Worm (Caenorhabditis elegans) whole organism, young adult: ENCODE results near the gene B0547.2.

Experiments
- B0336.3 ChIP-seq: fragments of 200-800 bp; sonication (Bioruptor generic); IDR thresholded peaks from 2 replicates; pipeline ENCODE4 v1.3.6; 2022; ENCODE audit warnings: missing genetic modification characterization, missing compliant biosample characterization
- C06A6.2 ChIP-seq: fragments of 200-800 bp; sonication (Bioruptor generic); conservative IDR thresholded peaks from 2 replicates; pipeline ENCODE4 v1.3.6; 2022; ENCODE audit warnings: missing genetic modification characterization, missing compliant biosample characterization
- F10E7.11 ChIP-seq: sonication (generic microtip); optimal IDR thresholded peaks from 2 replicates; lab custom pipeline; 2017; ENCODE audit warnings: mild to moderate bottlenecking, missing genetic modification characterization, moderate library complexity, missing compliant biosample characterization
- F23B12.7 ChIP-seq: sonication (generic microtip); optimal IDR thresholded peaks from 2 replicates; lab custom pipeline; 2017; ENCODE audit warnings: missing genetic modification characterization, mild to moderate bottlenecking, missing compliant biosample characterization, antibody characterized with exemption, moderate library complexity; ENCODE audit not compliant: insufficient read depth
- F37B4.10 ChIP-seq: fragments of 200-800 bp; sonication (Bioruptor generic); IDR thresholded peaks from 2 replicates; pipeline ENCODE4 v1.3.6; 2022; ENCODE audit warnings: missing genetic modification characterization, missing compliant biosample characterization
- F52B5.7 ChIP-seq: sonication (generic microtip); optimal IDR thresholded peaks from 2 replicates; lab custom pipeline; 2016; ENCODE audit warnings: mild to moderate bottlenecking, missing genetic modification characterization, missing compliant biosample characterization
- F55B11.4 ChIP-seq: sonication (generic microtip); optimal IDR thresholded peaks from 2 replicates; lab custom pipeline; 2016; ENCODE audit warnings: missing compliant biosample characterization, missing genetic modification characterization, borderline replicate concordance; ENCODE audit not compliant: insufficient read depth
- K11D2.4 ChIP-seq: fragments of 200-800 bp; sonication (Bioruptor generic); IDR thresholded peaks from 2 replicates; pipeline ENCODE4 v1.3.6; 2022; ENCODE audit warnings: missing genetic modification reagents, missing genetic modification characterization, missing compliant biosample characterization
- aptf-3 ChIP-seq: fragments of 200-800 bp; sonication (Bioruptor generic); IDR thresholded peaks from 2 replicates; pipeline ENCODE4 v1.3.6; 2022; ENCODE audit warnings: missing genetic modification characterization, missing compliant biosample characterization
- attf-6 ChIP-seq: fragments of 200-800 bp; sonication (Bioruptor generic); IDR thresholded peaks from 2 replicates; pipeline ENCODE4 v1.3.6; 2022; ENCODE audit warnings: missing genetic modification reagents, missing genetic modification characterization, missing compliant biosample characterization
- bed-2 ChIP-seq: fragments of 200-800 bp; sonication (Bioruptor generic); IDR thresholded peaks from 2 replicates; pipeline ENCODE4 v1.3.6; 2022; ENCODE audit warnings: missing genetic modification reagents, missing genetic modification characterization, missing compliant biosample characterization
- cebp-1 ChIP-seq, 2 experiments: fragments of 200-800 bp in 1 of 2; sonication (Bioruptor generic) in 1 of 2; sonication (generic microtip) in 1 of 2; IDR thresholded peaks in 1 of 2; optimal IDR thresholded peaks in 1 of 2; 2 replicates each; pipeline versions ENCODE4 v1.3.6 to Lab custom; 2017 to 2022; ENCODE audit warnings: missing compliant biosample characterization in 2 of 2, missing genetic modification characterization in 2 of 2, mild to moderate bottlenecking in 1 of 2, missing genetic modification reagents in 1 of 2, moderate library complexity in 1 of 2
- cebp-2 ChIP-seq: fragments of 200-800 bp; sonication (Bioruptor generic); IDR thresholded peaks from 2 replicates; pipeline ENCODE4 v1.3.6; 2022; ENCODE audit warnings: missing genetic modification characterization, missing compliant biosample characterization
- ceh-79 ChIP-seq: sonication (generic microtip); optimal IDR thresholded peaks from 2 replicates; lab custom pipeline; 2017; ENCODE audit warnings: mild to moderate bottlenecking, missing genetic modification characterization, missing compliant biosample characterization
- dpff-1 ChIP-seq: sonication (generic microtip); optimal IDR thresholded peaks from 2 replicates; lab custom pipeline; 2017; ENCODE audit warnings: mild to moderate bottlenecking, missing genetic modification characterization, missing compliant biosample characterization
- dpl-1 ChIP-seq: fragments of 150-350 bp; optimal IDR thresholded peaks from 2 replicates; lab custom pipeline; 2014; ENCODE audit warnings: missing biosample characterization, missing genetic modification reagents, missing genetic modification characterization
- fkh-3 ChIP-seq: sonication (generic microtip); optimal IDR thresholded peaks from 2 replicates; lab custom pipeline; 2016; ENCODE audit warnings: mild to moderate bottlenecking, missing genetic modification characterization, missing compliant biosample characterization
- hlh-12 ChIP-seq: sonication (generic microtip); optimal IDR thresholded peaks from 2 replicates; lab custom pipeline; 2016; ENCODE audit warnings: missing genetic modification characterization, missing compliant biosample characterization
- hmg-1.2 ChIP-seq: fragments of 200-800 bp; sonication (Bioruptor generic); IDR thresholded peaks from 2 replicates; pipeline ENCODE4 v1.3.6; 2022; ENCODE audit warnings: missing genetic modification reagents, missing genetic modification characterization, missing compliant biosample characterization
- let-526 ChIP-seq: fragments of 200-800 bp; sonication (Bioruptor generic); IDR thresholded peaks from 2 replicates; pipeline ENCODE4 v1.3.6; 2022; ENCODE audit warnings: missing genetic modification reagents, missing genetic modification characterization, missing compliant biosample characterization
- lin-35 ChIP-seq, 3 experiments: fragments of 150-350 bp in 2 of 3; sonication (generic microtip) in 1 of 3; optimal IDR thresholded peaks; 2 replicates each; lab custom pipeline; 2014 to 2018; ENCODE audit warnings: missing biosample characterization in 3 of 3, missing genetic modification characterization in 3 of 3, missing genetic modification reagents in 3 of 3
- lir-1 ChIP-seq: fragments of 200-800 bp; sonication (Bioruptor generic); conservative IDR thresholded peaks from 2 replicates; pipeline ENCODE4 v1.3.6; 2022; ENCODE audit warnings: missing genetic modification reagents, missing genetic modification characterization, missing compliant biosample characterization
- lsy-27 ChIP-seq: sonication (generic microtip); optimal IDR thresholded peaks from 2 replicates; lab custom pipeline; 2017; ENCODE audit warnings: missing genetic modification characterization, mild to moderate bottlenecking, missing compliant biosample characterization, antibody characterized with exemption, missing genotype, borderline replicate concordance; ENCODE audit not compliant: insufficient read depth
- mxl-1 ChIP-seq: sonication (generic microtip); optimal IDR thresholded peaks from 2 replicates; lab custom pipeline; 2016; ENCODE audit warnings: missing genetic modification characterization, missing compliant biosample characterization
- nfyb-1 ChIP-seq: fragments of 200-800 bp; sonication (Bioruptor generic); IDR thresholded peaks from 2 replicates; pipeline ENCODE4 v1.3.6; 2022; ENCODE audit warnings: missing genetic modification reagents, missing genetic modification characterization, missing compliant biosample characterization
- nhr-80 ChIP-seq: sonication (generic microtip); optimal IDR thresholded peaks from 2 replicates; lab custom pipeline; 2016; ENCODE audit warnings: missing genetic modification characterization, missing compliant biosample characterization
- nhr-90 ChIP-seq: sonication (generic microtip); optimal IDR thresholded peaks from 2 replicates; lab custom pipeline; 2016; ENCODE audit warnings: missing genotype, mild to moderate bottlenecking, missing genetic modification characterization, missing compliant biosample characterization
- repo-1 ChIP-seq: sonication (generic microtip); optimal IDR thresholded peaks from 2 replicates; lab custom pipeline; 2017; ENCODE audit warnings: mild to moderate bottlenecking, missing genetic modification characterization, missing compliant biosample characterization
- sea-2 ChIP-seq: fragments of 200-800 bp; sonication (Bioruptor generic); IDR thresholded peaks from 2 replicates; pipeline ENCODE4 v1.3.6; 2022; ENCODE audit warnings: missing genetic modification characterization, missing compliant biosample characterization
- tbp1 ChIP-seq: fragments of 200-800 bp; sonication (Bioruptor generic); optimal IDR thresholded peaks from 2 replicates; lab custom pipeline; 2018; ENCODE audit warnings: mild to moderate bottlenecking, missing genetic modification characterization, missing compliant biosample characterization
- tbx-9 ChIP-seq: sonication (generic microtip); optimal IDR thresholded peaks from 2 replicates; lab custom pipeline; 2016; ENCODE audit warnings: borderline replicate concordance, missing genetic modification characterization, inconsistent platforms, missing compliant biosample characterization
- tlf-1 ChIP-seq: fragments of 200-800 bp; sonication (Bioruptor generic); optimal IDR thresholded peaks from 2 replicates; lab custom pipeline; 2018; ENCODE audit warnings: mild to moderate bottlenecking, missing genetic modification characterization, missing compliant biosample characterization
- ztf-26 ChIP-seq: sonication (generic microtip); optimal IDR thresholded peaks from 2 replicates; lab custom pipeline; 2017; ENCODE audit warnings: missing genetic modification characterization, missing compliant biosample characterization
- ztf-28 ChIP-seq: fragments of 200-800 bp; sonication (Bioruptor generic); IDR thresholded peaks from 2 replicates; pipeline ENCODE4 v1.3.6; 2022; ENCODE audit warnings: missing genetic modification reagents, missing genetic modification characterization, missing compliant biosample characterization
- ztf-6 ChIP-seq: fragments of 200-800 bp; sonication (Bioruptor generic); IDR thresholded peaks from 2 replicates; pipeline ENCODE4 v1.3.6; 2022; ENCODE audit warnings: missing genetic modification reagents, missing genetic modification characterization, missing compliant biosample characterization

Gene B0547.2

ce11 chrIV:5660239-5660638 lies 14.4 kb downstream of the B0547.2 start, which contains the start of gene skn-1 (continued):
- peak; percentile 52 for TF ChIP-seq repo-1
- no peak for TF ChIP-seq hlh-12 (tag; lab: Kevin White, UChicago)
- no peak for TF ChIP-seq dpl-1 (GFP tag; lab: Kevin White, UChicago)
- TF ChIP-seq sea-2 (GFP tag; lab: Robert Waterston, UW) = no peak
- no peak for TF ChIP-seq mxl-1 (tag; lab: Kevin White, UChicago)
- no peak for TF ChIP-seq cebp-2 (GFP tag; lab: Robert Waterston, UW)
- TF ChIP-seq F52B5.7 = no peak
- 0 out of 2 replicates have a peak, but pooled peaks have one; percentile 21 for TF ChIP-seq let-526 (GFP tag; lab: Robert Waterston, UW)
- peak; percentile 76; the same call in 1 of the 2 replicates for TF ChIP-seq nfyb-1 (GFP tag; lab: Robert Waterston, UW)
- TF ChIP-seq K11D2.4 (GFP tag; lab: Robert Waterston, UW) = no peak
- TF ChIP-seq ztf-6 (GFP tag; lab: Robert Waterston, UW) = no peak
- TF ChIP-seq nhr-80 = no peak
- TF ChIP-seq ztf-28 (GFP tag; lab: Robert Waterston, UW) = no peak
- TF ChIP-seq cebp-1 (GFP tag; IDR thresholded peaks at IDR 0.05; lab: Robert Waterston, UW) = 0 out of 2 replicates have a peak, but pooled peaks have one; percentile 20
- peak; percentile 13 for TF ChIP-seq cebp-1 (tag; optimal IDR thresholded peaks at IDR 0.05; lab: Kevin White, UChicago)
- no peak for TF ChIP-seq lin-35 (GFP tag; optimal IDR thresholded peaks at IDR 0.05; lab: Kevin White, UChicago)
- no peak for TF ChIP-seq bed-2 (GFP tag; lab: Robert Waterston, UW)
- no peak for TF ChIP-seq F10E7.11 (tag; lab: Kevin White, UChicago)
- peak; percentile 26; the same call in 1 of the 2 replicates for TF ChIP-seq B0336.3 (GFP tag; lab: Robert Waterston, UW)
- TF ChIP-seq F37B4.10 (GFP tag; lab: Robert Waterston, UW) = no peak
- no peak for TF ChIP-seq ztf-26
- TF ChIP-seq F23B12.7 = no peak
- TF ChIP-seq aptf-3 (GFP tag; lab: Robert Waterston, UW) = no peak
- TF ChIP-seq ceh-79 (tag; lab: Kevin White, UChicago) = no peak
- TF ChIP-seq fkh-3 (tag; lab: Kevin White, UChicago) = no peak
- no peak for TF ChIP-seq lir-1 (GFP tag; lab: Robert Waterston, UW)
- no peak for TF ChIP-seq dpff-1 (tag; lab: Kevin White, UChicago)
- no peak for TF ChIP-seq F55B11.4 (tag; lab: Kevin White, UChicago)
- no peak for TF ChIP-seq tlf-1 (GFP tag; lab: Kevin White, UChicago)
- no peak for TF ChIP-seq tbx-9 (tag; lab: Kevin White, UChicago)
- no peak for TF ChIP-seq tbp1
- no peak for TF ChIP-seq attf-6

ce11 chrIV:5662073-5662472 lies 16.3 kb downstream of the B0547.2 start:
- TF ChIP-seq hmg-1.2 (GFP tag; lab: Robert Waterston, UW) (0 out of 2 replicates have a peak, but pooled peaks have one; percentile 14), lsy-27 (tag; lab: Kevin White, UChicago) (no peak)

ce11 chrIV:5662886-5663285 lies 17.1 kb downstream of the B0547.2 start:
- TF ChIP-seq C06A6.2 (GFP tag; lab: Robert Waterston, UW) (0 out of 2 replicates have a peak, but pooled peaks have one; percentile 15), nhr-90 (tag; lab: Kevin White, UChicago) (no peak)
